Worm (Caenorhabditis elegans) whole organism, L3 larva: Measurements from ENCODE around the gene let-765.

Experiments
- R02D3.7 ChIP-seq: fragments of 150-350 bp; optimal IDR thresholded peaks from 2 replicates; lab custom pipeline; 2014; ENCODE audit warnings: missing biosample characterization, missing genetic modification characterization
- ZK546.5 ChIP-seq: sonication (generic microtip); optimal IDR thresholded peaks from 2 replicates; lab custom pipeline; 2017; ENCODE audit warnings: missing biosample characterization, missing genetic modification characterization
- aly-2 ChIP-seq: fragments of 150-350 bp; optimal IDR thresholded peaks from 2 replicates; lab custom pipeline; 2014; ENCODE audit warnings: missing biosample characterization, missing genetic modification characterization
- ama-1 ChIP-seq: fragments of 150-350 bp; optimal IDR thresholded peaks from 2 replicates; lab custom pipeline; 2018
- ceh-16 ChIP-seq: sonication (generic microtip); optimal IDR thresholded peaks from 2 replicates; lab custom pipeline; 2017; ENCODE audit warnings: missing biosample characterization, missing genetic modification characterization
- ceh-28 ChIP-seq: fragments of 150-350 bp; optimal IDR thresholded peaks from 2 replicates; lab custom pipeline; 2014; ENCODE audit warnings: missing biosample characterization, missing genetic modification reagents, missing genetic modification characterization
- ceh-82 ChIP-seq: fragments of 150-350 bp; optimal IDR thresholded peaks from 2 replicates; lab custom pipeline; 2014; ENCODE audit warnings: missing biosample characterization, missing genetic modification characterization
- ceh-9 ChIP-seq: sonication (generic microtip); optimal IDR thresholded peaks from 2 replicates; lab custom pipeline; 2018; ENCODE audit warnings: missing biosample characterization, missing genetic modification characterization
- daf-12 ChIP-seq: fragments of 150-350 bp; optimal IDR thresholded peaks from 2 replicates; lab custom pipeline; 2014; ENCODE audit warnings: missing biosample characterization, missing genetic modification reagents, missing genetic modification characterization
- egl-27 ChIP-seq: sonication (generic microtip); optimal IDR thresholded peaks from 4 replicates; lab custom pipeline; 2017; ENCODE audit warnings: missing biosample characterization, missing genetic modification reagents, missing genetic modification characterization
- egl-5 ChIP-seq: fragments of 150-350 bp; optimal IDR thresholded peaks from 2 replicates; lab custom pipeline; 2017; ENCODE audit warnings: missing biosample characterization, missing genetic modification reagents, missing genetic modification characterization, inconsistent platforms
- elt-1 ChIP-seq: fragments of 150-350 bp; optimal IDR thresholded peaks from 2 replicates; lab custom pipeline; 2014; ENCODE audit warnings: missing biosample characterization, missing genetic modification characterization
- elt-2 ChIP-seq: sonication (generic microtip); optimal IDR thresholded peaks from 2 replicates; lab custom pipeline; 2016; ENCODE audit warnings: missing genetic modification reagents, mild to moderate bottlenecking, missing genetic modification characterization, missing compliant biosample characterization
- elt-3 ChIP-seq, 3 experiments: fragments of 150-350 bp in 1 of 3; sonication (generic microtip) in 2 of 3; optimal IDR thresholded peaks; 2 replicates in 2 of 3; 4 replicates in 1 of 3; lab custom pipeline; 2014 to 2017; ENCODE audit warnings: missing biosample characterization in 3 of 3, missing genetic modification characterization in 3 of 3
- eor-1 ChIP-seq, 2 experiments: fragments of 150-350 bp; optimal IDR thresholded peaks; 2 replicates each; lab custom pipeline; 2014 to 2018; ENCODE audit warnings: missing biosample characterization in 2 of 2, missing genetic modification characterization in 2 of 2
- fkh-10 ChIP-seq: sonication (generic microtip); optimal IDR thresholded peaks from 2 replicates; lab custom pipeline; 2017; ENCODE audit warnings: missing biosample characterization, missing genetic modification reagents, missing genetic modification characterization
- fkh-2 ChIP-seq: fragments of 150-350 bp; optimal IDR thresholded peaks from 2 replicates; lab custom pipeline; 2014; ENCODE audit warnings: missing biosample characterization, missing genetic modification reagents, missing genetic modification characterization
- fos-1 ChIP-seq: fragments of 150-350 bp; optimal IDR thresholded peaks from 2 replicates; lab custom pipeline; 2014; ENCODE audit warnings: missing biosample characterization, missing genetic modification characterization
- hmg-11 ChIP-seq: sonication (generic microtip); optimal IDR thresholded peaks from 2 replicates; lab custom pipeline; 2016; ENCODE audit warnings: missing genetic modification characterization, missing compliant biosample characterization
- jun-1 ChIP-seq: fragments of 150-350 bp; optimal IDR thresholded peaks from 2 replicates; lab custom pipeline; 2014; ENCODE audit warnings: missing biosample characterization, missing genetic modification reagents, missing genetic modification characterization
- lin-15B ChIP-seq: fragments of 150-350 bp; optimal IDR thresholded peaks from 2 replicates; lab custom pipeline; 2014; ENCODE audit warnings: missing biosample characterization, missing genetic modification characterization
- lin-39 ChIP-seq: fragments of 150-350 bp; optimal IDR thresholded peaks from 2 replicates; lab custom pipeline; 2018; ENCODE audit warnings: missing biosample characterization, missing genetic modification reagents, missing genetic modification characterization
- lsy-12 ChIP-seq: sonication (generic microtip); optimal IDR thresholded peaks from 2 replicates; lab custom pipeline; 2016; ENCODE audit warnings: mild to moderate bottlenecking, missing genetic modification characterization, missing compliant biosample characterization
- mdl-1 ChIP-seq: fragments of 150-350 bp; optimal IDR thresholded peaks from 2 replicates; lab custom pipeline; 2014; ENCODE audit warnings: missing biosample characterization, missing genetic modification characterization
- mml-1 ChIP-seq: fragments of 150-350 bp; sonication (generic microtip); optimal IDR thresholded peaks from 3 replicates; lab custom pipeline; 2014; ENCODE audit warnings: missing biosample characterization, missing genetic modification characterization
- nfya-1 ChIP-seq: sonication (generic microtip); optimal IDR thresholded peaks from 2 replicates; lab custom pipeline; 2017; ENCODE audit warnings: missing genetic modification characterization, mild to moderate bottlenecking, missing compliant biosample characterization, antibody characterized with exemption, moderate library complexity; ENCODE audit not compliant: insufficient read depth
- nhr-11 ChIP-seq: fragments of 150-350 bp; optimal IDR thresholded peaks from 2 replicates; lab custom pipeline; 2014; ENCODE audit warnings: missing biosample characterization, missing genetic modification characterization
- nhr-12 ChIP-seq: fragments of 150-350 bp; optimal IDR thresholded peaks from 2 replicates; lab custom pipeline; 2014; ENCODE audit warnings: missing biosample characterization, missing genetic modification characterization
- nhr-23 ChIP-seq: fragments of 150-350 bp; optimal IDR thresholded peaks from 2 replicates; lab custom pipeline; 2014; ENCODE audit warnings: missing biosample characterization, missing genetic modification reagents, missing genetic modification characterization
- nhr-237 ChIP-seq: fragments of 150-350 bp; optimal IDR thresholded peaks from 2 replicates; lab custom pipeline; 2014; ENCODE audit warnings: missing biosample characterization, missing genetic modification characterization
- nhr-25 ChIP-seq: sonication (generic microtip); optimal IDR thresholded peaks from 2 replicates; lab custom pipeline; 2017; ENCODE audit warnings: missing biosample characterization, missing genetic modification characterization
- nhr-28 ChIP-seq: fragments of 150-350 bp; optimal IDR thresholded peaks from 2 replicates; lab custom pipeline; 2014; ENCODE audit warnings: missing biosample characterization, missing genetic modification characterization
- nhr-43 ChIP-seq: sonication (generic microtip); optimal IDR thresholded peaks from 2 replicates; lab custom pipeline; 2016; ENCODE audit warnings: mild to moderate bottlenecking, missing genetic modification characterization, missing compliant biosample characterization; ENCODE audit not compliant: poor library complexity, severe bottlenecking
- nhr-67 ChIP-seq: fragments of 150-350 bp; optimal IDR thresholded peaks from 2 replicates; lab custom pipeline; 2014; ENCODE audit warnings: missing biosample characterization, missing genetic modification characterization
- nhr-76 ChIP-seq: fragments of 150-350 bp; sonication (generic microtip); optimal IDR thresholded peaks from 5 replicates; lab custom pipeline; 2014; ENCODE audit warnings: missing biosample characterization, missing genetic modification characterization
- nhr-77 ChIP-seq: fragments of 150-350 bp; optimal IDR thresholded peaks from 2 replicates; lab custom pipeline; 2014; ENCODE audit warnings: missing biosample characterization, missing genetic modification characterization
- pha-4 ChIP-seq: fragments of 150-350 bp; optimal IDR thresholded peaks from 2 replicates; lab custom pipeline; 2014; ENCODE audit warnings: missing biosample characterization, missing genetic modification reagents, missing genetic modification characterization
- pqm-1 ChIP-seq: fragments of 150-350 bp; optimal IDR thresholded peaks from 2 replicates; lab custom pipeline; 2017; ENCODE audit warnings: missing biosample characterization, missing genetic modification characterization, inconsistent platforms
- sea-2 ChIP-seq: fragments of 150-350 bp; sonication (generic microtip); optimal IDR thresholded peaks from 4 replicates; lab custom pipeline; 2014; ENCODE audit warnings: missing biosample characterization, missing genetic modification reagents, missing genetic modification characterization
- skn-1 ChIP-seq: fragments of 150-350 bp; optimal IDR thresholded peaks from 2 replicates; lab custom pipeline; 2014; ENCODE audit warnings: missing biosample characterization, missing genetic modification characterization
- snpc-4 ChIP-seq: fragments of 150-350 bp; optimal IDR thresholded peaks from 2 replicates; lab custom pipeline; 2014; ENCODE audit warnings: missing biosample characterization, missing genetic modification characterization
- tbx-2 ChIP-seq: sonication (generic microtip); optimal IDR thresholded peaks from 2 replicates; lab custom pipeline; 2016; ENCODE audit warnings: mild to moderate bottlenecking, missing genetic modification characterization, missing compliant biosample characterization
- unc-39 ChIP-seq: sonication (generic microtip); optimal IDR thresholded peaks from 4 replicates; lab custom pipeline; 2017; ENCODE audit warnings: missing biosample characterization, missing genetic modification characterization
- unc-62 ChIP-seq: fragments of 150-350 bp; sonication (generic microtip); optimal IDR thresholded peaks from 4 replicates; lab custom pipeline; 2014; ENCODE audit warnings: missing biosample characterization, missing genetic modification reagents, missing genetic modification characterization
- zag-1 ChIP-seq: fragments of 150-350 bp; optimal IDR thresholded peaks from 2 replicates; lab custom pipeline; 2014; ENCODE audit warnings: missing biosample characterization, missing genetic modification characterization
- ztf-11 ChIP-seq: fragments of 150-350 bp; optimal IDR thresholded peaks from 2 replicates; lab custom pipeline; 2014; ENCODE audit warnings: missing biosample characterization, missing genetic modification characterization
- ztf-4 ChIP-seq: fragments of 150-350 bp; optimal IDR thresholded peaks from 2 replicates; lab custom pipeline; 2014; ENCODE audit warnings: missing biosample characterization, missing genetic modification characterization

let-765 gene

ce11 chrIII:6606641-6607040 is 5.7 kb upstream of the let-765 start:
- no peak for TF ChIP-seq egl-27 (tag; lab: Kevin White, UChicago)
- peak; percentile 64 for TF ChIP-seq pha-4
- TF ChIP-seq sea-2 (GFP tag; lab: Kevin White, UChicago): no peak

ce11 chrIII:6606022-6606467 is 5.1 kb upstream of the let-765 start:
- TF ChIP-seq pha-4: no peak
- TF ChIP-seq elt-1 (tag; lab: Kevin White, UChicago): no peak
- TF ChIP-seq aly-2 (tag; lab: Kevin White, UChicago): no peak
- peak; percentile 51 for TF ChIP-seq nhr-23 (tag; lab: Kevin White, UChicago)
- no peak for TF ChIP-seq ceh-16
- no peak for TF ChIP-seq eor-1 (tag; optimal IDR thresholded peaks at IDR 0.05; lab: Kevin White, UChicago)
- TF ChIP-seq egl-5 (tag; lab: Kevin White, UChicago): no peak
- TF ChIP-seq mml-1: no peak
- peak; percentile 69 for TF ChIP-seq hmg-11 (tag; lab: Kevin White, UChicago)
- TF ChIP-seq R02D3.7 (tag; lab: Kevin White, UChicago): peak; percentile 52
- TF ChIP-seq nhr-77 (tag; lab: Kevin White, UChicago): peak; percentile 31
- peak; percentile 60 for TF ChIP-seq nhr-43 (tag; lab: Kevin White, UChicago)
- no peak for TF ChIP-seq ceh-82 (tag; lab: Kevin White, UChicago)
- TF ChIP-seq egl-27 (tag; lab: Kevin White, UChicago): no peak
- TF ChIP-seq fkh-2: no peak
- TF ChIP-seq fkh-10 (GFP tag; lab: Kevin White, UChicago): no peak
- TF ChIP-seq nhr-12: no peak
- peak; percentile 68 for TF ChIP-seq mdl-1 (tag; lab: Kevin White, UChicago)
- TF ChIP-seq lin-39 (tag; lab: Kevin White, UChicago): peak; percentile 68
- no peak for TF ChIP-seq nhr-237 (tag; lab: Kevin White, UChicago)
- no peak for TF ChIP-seq nhr-28 (tag; lab: Kevin White, UChicago)
- no peak for TF ChIP-seq nhr-67 (tag; lab: Kevin White, UChicago)
- peak; percentile 86 for TF ChIP-seq nfya-1 (tag; lab: Kevin White, UChicago)
- peak; percentile 7 for TF ChIP-seq tbx-2 (tag; lab: Kevin White, UChicago)
- TF ChIP-seq pqm-1 (tag; lab: Kevin White, UChicago): peak; percentile 8
- TF ChIP-seq nhr-25 (tag; lab: Kevin White, UChicago): peak; percentile 72
- peak; percentile 5 for TF ChIP-seq snpc-4
- TF ChIP-seq daf-12 (tag; lab: Kevin White, UChicago): no peak
- TF ChIP-seq ama-1 (lab: Kevin White, UChicago): peak; percentile 95
- TF ChIP-seq elt-3 (tag; optimal IDR thresholded peaks at IDR 0.05; lab: Kevin White, UChicago): no peak
- peak; percentile 59 for TF ChIP-seq fos-1 (tag; lab: Kevin White, UChicago)
- no peak for TF ChIP-seq unc-39 (tag; lab: Kevin White, UChicago)
- TF ChIP-seq elt-2: peak; percentile 60
- TF ChIP-seq sea-2 (GFP tag; lab: Kevin White, UChicago): no peak
- TF ChIP-seq ceh-9 (tag; lab: Kevin White, UChicago): no peak
- TF ChIP-seq ztf-4 (tag; lab: Kevin White, UChicago): peak; percentile 56
- peak; percentile 30 for TF ChIP-seq unc-62 (GFP tag; lab: Kevin White, UChicago)
- TF ChIP-seq nhr-76: no peak
- TF ChIP-seq jun-1 (tag; lab: Kevin White, UChicago): no peak
- no peak for TF ChIP-seq ztf-11 (tag; lab: Kevin White, UChicago)
- TF ChIP-seq nhr-11: no peak
- peak; percentile 49 for TF ChIP-seq skn-1 (tag; lab: Kevin White, UChicago)
- peak; percentile 74 for TF ChIP-seq lsy-12 (tag; lab: Kevin White, UChicago)
- TF ChIP-seq zag-1 (tag; lab: Kevin White, UChicago): no peak
- TF ChIP-seq ZK546.5: no peak
- peak; percentile 30 for TF ChIP-seq ceh-28
- peak; percentile 57 for TF ChIP-seq lin-15B (tag; lab: Kevin White, UChicago)
